Worm (Caenorhabditis elegans): ENCODE measurements around the gene T01C4.8.

The T01C4.8 gene

ce11 chrV:7163477-7164114, 34.2 kb upstream of the T01C4.8 start, which contains the start of gene ugt-41:
ugt-41 (minus strand) TSS chrV:7163595.
- TF ChIP-seq sox-2 (GFP tag; IDR thresholded peaks at IDR 0.05), result no peak
- no peak for TF ChIP-seq pros-1 (tag; optimal IDR thresholded peaks at IDR 0.05)
- no peak for TF ChIP-seq eyg-1 (tag; optimal IDR thresholded peaks at IDR 0.05)
- no peak for TF ChIP-seq ets-4 (tag; optimal IDR thresholded peaks at IDR 0.05)
- no peak for TF ChIP-seq ceh-6 (GFP tag; optimal IDR thresholded peaks at IDR 0.05)
- TF ChIP-seq unc-55 (GFP tag; optimal IDR thresholded peaks at IDR 0.05), result no peak
- no peak for TF ChIP-seq ahr-1 (tag; optimal IDR thresholded peaks at IDR 0.05)
- TF ChIP-seq unc-3 (GFP tag; conservative IDR thresholded peaks at IDR 0.05), result no peak
- no peak for TF ChIP-seq unc-3 (tag; optimal IDR thresholded peaks at IDR 0.05)

DNA sequence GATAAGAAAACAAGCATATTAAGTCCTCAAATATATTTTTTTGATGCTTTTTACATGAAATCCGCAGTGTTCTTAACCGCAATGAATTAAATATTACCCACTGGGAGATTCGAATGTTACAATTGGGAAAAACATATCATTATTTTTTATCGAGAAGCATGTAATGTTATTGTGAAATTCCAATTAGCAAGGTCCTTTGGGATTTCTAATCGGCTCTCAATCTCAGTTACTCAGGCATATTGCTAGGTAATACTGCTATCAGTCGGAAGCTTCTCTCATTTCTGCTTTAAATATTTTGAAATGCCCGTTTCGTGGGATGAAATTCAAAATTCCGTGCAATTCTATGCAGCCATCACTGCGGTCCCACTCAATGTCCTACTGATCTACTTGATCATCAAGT, 30.0 kb upstream of the T01C4.8 start, which contains the start of gene str-204:
str-204 (plus strand) TSS at position 301 of the 400 bp plus-strand sequence.
- TF ChIP-seq ceh-34 (tag; optimal IDR thresholded peaks at IDR 0.05) (no peak), ceh-45 (GFP tag; IDR thresholded peaks at IDR 0.05) (no peak), Y22D7AL.16 (tag; optimal IDR thresholded peaks at IDR 0.05) (no peak), unc-86 (tag; optimal IDR thresholded peaks at IDR 0.05) (no peak), ceh-9 (tag; optimal IDR thresholded peaks at IDR 0.05) (no peak), pha-2 (tag; optimal IDR thresholded peaks at IDR 0.05) (no peak), tbx-7 (tag; optimal IDR thresholded peaks at IDR 0.05) (no peak), sdc-2 (tag; optimal IDR thresholded peaks at IDR 0.05) (no peak), fkh-6 (tag; optimal IDR thresholded peaks at IDR 0.05) (no peak), ama-1 (optimal IDR thresholded peaks at IDR 0.05) (no peak), mec-3 (tag; optimal IDR thresholded peaks at IDR 0.05; ENCODE audit: borderline replicate concordance) (no peak), ztf-16 (tag; optimal IDR thresholded peaks at IDR 0.05) (no peak), hlh-13 (GFP tag; optimal IDR thresholded peaks at IDR 0.05) (no peak), pax-1 (tag; optimal IDR thresholded peaks at IDR 0.05) (no peak)

ce11 chrV:7157089-7157488, 27.7 kb upstream of the T01C4.8 start, which contains the start of gene ugt-39:
ugt-39 (plus strand) TSS chrV:7157142.
- TF ChIP-seq ceh-2 (tag; optimal IDR thresholded peaks at IDR 0.05), result no peak
- no peak for TF ChIP-seq hlh-8 (tag; optimal IDR thresholded peaks at IDR 0.05)
- TF ChIP-seq ceh-9 (tag; optimal IDR thresholded peaks at IDR 0.05), result no peak
- no peak for TF ChIP-seq K02D7.2 (tag; optimal IDR thresholded peaks at IDR 0.05)
- TF ChIP-seq dve-1 (tag; optimal IDR thresholded peaks at IDR 0.05), result no peak
- no peak for TF ChIP-seq dmd-4 (tag; optimal IDR thresholded peaks at IDR 0.05; ENCODE audit: borderline replicate concordance)
- TF ChIP-seq hlh-6 (tag; optimal IDR thresholded peaks at IDR 0.05), result no peak
- no peak for TF ChIP-seq syd-9 (tag; optimal IDR thresholded peaks at IDR 0.05)
- no peak for TF ChIP-seq rnt-1 (tag; optimal IDR thresholded peaks at IDR 0.05)
- TF ChIP-seq hlh-30 (tag; optimal IDR thresholded peaks at IDR 0.05; ENCODE audit: insufficient read depth), result no peak
- no peak for TF ChIP-seq ceh-19 (GFP tag; optimal IDR thresholded peaks at IDR 0.05)
- TF ChIP-seq che-1 (tag; optimal IDR thresholded peaks at IDR 0.05), result no peak
- TF ChIP-seq pat-9 (tag; optimal IDR thresholded peaks at IDR 0.05), result no peak
- no peak for TF ChIP-seq ceh-45 (GFP tag; IDR thresholded peaks at IDR 0.05)
- no peak for TF ChIP-seq lin-11 (tag; optimal IDR thresholded peaks at IDR 0.05)
- no peak for TF ChIP-seq ztf-16 (tag; optimal IDR thresholded peaks at IDR 0.05)
- TF ChIP-seq nhr-11 (tag; optimal IDR thresholded peaks at IDR 0.05), result no peak
- TF ChIP-seq ahr-1 (tag; optimal IDR thresholded peaks at IDR 0.05), result no peak
- no peak for TF ChIP-seq fax-1 (tag; optimal IDR thresholded peaks at IDR 0.05)

ce11 chrV:7156079-7156478, 26.7 kb upstream of the T01C4.8 start, which contains the start of gene F10D2.10:
F10D2.10 (minus strand) TSS chrV:7156179.
- TF ChIP-seq ceh-18 (tag; optimal IDR thresholded peaks at IDR 0.05), result no peak
- TF ChIP-seq fkh-10 (GFP tag; optimal IDR thresholded peaks at IDR 0.05), result no peak
- no peak for TF ChIP-seq C38D4.7 (GFP tag; optimal IDR thresholded peaks at IDR 0.05)
- no peak for TF ChIP-seq hlh-8 (tag; optimal IDR thresholded peaks at IDR 0.05)
- no peak for TF ChIP-seq K02D7.2 (tag; optimal IDR thresholded peaks at IDR 0.05)
- TF ChIP-seq sdc-2 (tag; optimal IDR thresholded peaks at IDR 0.05), result no peak
- no peak for TF ChIP-seq ref-2 (tag; optimal IDR thresholded peaks at IDR 0.05)
- TF ChIP-seq odd-2 (tag; optimal IDR thresholded peaks at IDR 0.05), result no peak
- no peak for TF ChIP-seq F13H6.1 (tag; optimal IDR thresholded peaks at IDR 0.05)
- no peak for TF ChIP-seq ets-4 (tag; optimal IDR thresholded peaks at IDR 0.05)
- TF ChIP-seq ceh-31 (tag; optimal IDR thresholded peaks at IDR 0.05), result no peak
- TF ChIP-seq unc-42 (tag; optimal IDR thresholded peaks at IDR 0.05), result no peak
- TF ChIP-seq tbx-2 (tag; optimal IDR thresholded peaks at IDR 0.05), result no peak

All from whole organism, late embryonic.